Fruit fly (Drosophila melanogaster): Measurements from ENCODE around the gene CG12811.

DNA sequence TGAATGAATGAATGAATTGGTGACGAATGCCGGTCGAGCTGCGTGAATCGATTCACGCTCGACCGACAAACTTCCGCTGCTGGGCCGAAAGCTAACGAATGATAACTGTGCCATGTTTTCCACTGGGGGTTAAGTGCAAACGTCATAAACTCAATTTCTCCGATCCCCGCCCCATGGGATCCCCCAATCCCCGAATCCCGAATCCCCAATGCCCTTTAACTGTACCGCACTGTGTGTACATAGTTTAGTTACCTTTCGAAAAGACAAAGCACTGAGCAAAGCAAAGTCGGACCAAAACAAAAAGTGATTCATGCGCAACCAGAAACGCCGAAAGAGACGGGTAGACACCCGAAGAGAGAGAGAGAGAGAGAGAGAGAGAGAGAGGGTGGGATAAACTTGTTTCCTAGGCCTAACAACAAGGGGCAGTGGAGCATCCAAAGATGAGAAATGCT lies 13.6 kb downstream of the CG12811 start:
- no peak for TF ChIP-seq CG8478 (optimal IDR thresholded peaks at IDR 0.05)
- no peak for TF ChIP-seq CTCF (optimal IDR thresholded peaks at IDR 0.05)
